Fruit fly (Drosophila melanogaster) whole organism, pupa: ENCODE data around the gene Tango2.
A peak's percentile ranks its signal among the peaks of the same experiment; 100 is the strongest.

ENCODE experiments used
- CG10348 ChIP-seq: fragments of 200-800 bp; sonication (Bioruptor generic); IDR thresholded peaks from 2 replicates; pipeline ENCODE4 v1.3.6; 2022; ENCODE audit warnings: missing biosample characterization, missing genetic modification characterization
- CG12605 ChIP-seq: fragments of 200-800 bp; sonication (Bioruptor generic); IDR thresholded peaks from 2 replicates; pipeline ENCODE4 v1.3.6; 2022; ENCODE audit warnings: missing biosample characterization, missing genetic modification characterization
- CG13204 ChIP-seq: fragments of 200-800 bp; sonication (Bioruptor generic); optimal IDR thresholded peaks from 2 replicates; lab custom pipeline; 2018; ENCODE audit warnings: missing biosample characterization, mild to moderate bottlenecking, missing genetic modification characterization, moderate library complexity
- CG14655 ChIP-seq: fragments of 200-800 bp; sonication (Bioruptor generic); optimal IDR thresholded peaks from 3 replicates; lab custom pipeline; 2017; ENCODE audit warnings: mild to moderate bottlenecking, missing biosample characterization, missing genetic modification reagents, missing genetic modification characterization
- CG15710 ChIP-seq: fragments of 200-800 bp; sonication (Bioruptor generic); optimal IDR thresholded peaks from 2 replicates; lab custom pipeline; 2018; ENCODE audit warnings: missing biosample characterization, mild to moderate bottlenecking, missing genetic modification characterization, moderate library complexity
- CG17806 ChIP-seq: fragments of 200-800 bp; sonication (Bioruptor generic); optimal IDR thresholded peaks from 2 replicates; lab custom pipeline; 2018; ENCODE audit warnings: missing biosample characterization, mild to moderate bottlenecking, missing genetic modification characterization, moderate library complexity
- CG32121 ChIP-seq: fragments of 200-800 bp; sonication (Bioruptor generic); IDR thresholded peaks from 2 replicates; pipeline ENCODE4 v1.3.6; 2022; ENCODE audit warnings: missing biosample characterization, missing genetic modification characterization
- CG34367 ChIP-seq: fragments of 200-800 bp; sonication (Bioruptor generic); optimal IDR thresholded peaks from 2 replicates; lab custom pipeline; 2018; ENCODE audit warnings: missing biosample characterization, mild to moderate bottlenecking, missing genetic modification characterization
- CG4496 ChIP-seq: fragments of 200-800 bp; sonication (Bioruptor generic); IDR thresholded peaks from 3 replicates; pipeline ENCODE4 v1.3.6; 2022; ENCODE audit warnings: missing biosample characterization, missing genetic modification characterization
- CG8159 ChIP-seq: fragments of 200-800 bp; sonication (Bioruptor generic); optimal IDR thresholded peaks from 3 replicates; lab custom pipeline; 2018; ENCODE audit warnings: missing biosample characterization, mild to moderate bottlenecking, missing genetic modification characterization, moderate library complexity
- CG8301 ChIP-seq: fragments of 200-800 bp; sonication (Bioruptor generic); optimal IDR thresholded peaks from 2 replicates; lab custom pipeline; 2018; ENCODE audit warnings: missing biosample characterization, mild to moderate bottlenecking, missing genetic modification characterization
- CG9948 ChIP-seq: fragments of 200-800 bp; sonication (Bioruptor generic); optimal IDR thresholded peaks from 2 replicates; lab custom pipeline; 2018; ENCODE audit warnings: missing biosample characterization, mild to moderate bottlenecking, missing genetic modification characterization, moderate library complexity
- D1 ChIP-seq: fragments of 200-800 bp; sonication (Bioruptor generic); optimal IDR thresholded peaks from 2 replicates; lab custom pipeline; 2018; ENCODE audit warnings: missing biosample characterization, mild to moderate bottlenecking, missing genetic modification characterization, moderate library complexity
- EcR ChIP-seq: fragments of 200-800 bp; sonication (Bioruptor generic); optimal IDR thresholded peaks from 3 replicates; lab custom pipeline; 2019; ENCODE audit warnings: missing biosample characterization, missing genetic modification characterization, mild to moderate bottlenecking, moderate library complexity, missing genetic modification reagents
- Ets98B ChIP-seq: fragments of 200-800 bp; sonication (Bioruptor generic); IDR thresholded peaks from 2 replicates; pipeline ENCODE4 v1.3.6; 2022; ENCODE audit warnings: missing biosample characterization, missing genetic modification characterization
- Pif1A ChIP-seq: fragments of 200-800 bp; sonication (Bioruptor generic); optimal IDR thresholded peaks from 3 replicates; lab custom pipeline; 2016; ENCODE audit warnings: missing biosample characterization, missing genetic modification characterization
- Pif1B ChIP-seq: fragments of 200-800 bp; sonication (Bioruptor generic); optimal IDR thresholded peaks from 3 replicates; lab custom pipeline; 2016; ENCODE audit warnings: missing biosample characterization, missing genetic modification characterization
- Snoo ChIP-seq: fragments of 200-800 bp; sonication (Bioruptor generic); optimal IDR thresholded peaks from 3 replicates; lab custom pipeline; 2017; ENCODE audit warnings: missing biosample characterization, mild to moderate bottlenecking, missing genetic modification characterization, inconsistent platforms
- fd96Ca ChIP-seq: fragments of 200-800 bp; sonication (Bioruptor generic); IDR thresholded peaks from 3 replicates; pipeline ENCODE4 v1.3.6; 2022; ENCODE audit warnings: missing biosample characterization, missing genetic modification characterization
- gl ChIP-seq: fragments of 200-800 bp; sonication (Bioruptor generic); optimal IDR thresholded peaks from 2 replicates; lab custom pipeline; 2018; ENCODE audit warnings: missing biosample characterization, mild to moderate bottlenecking, missing genetic modification characterization
- rn ChIP-seq: fragments of 200-800 bp; sonication (Bioruptor generic); IDR thresholded peaks from 2 replicates; pipeline ENCODE4 v1.3.6; 2022; ENCODE audit warnings: missing biosample characterization, missing genetic modification characterization

The Tango2 gene

dm6 chrX:13616417-13617050 lies at the start of gene Tango2, which contains the start of gene tth:
TSS of gene Tango2 (plus strand) at chrX:13616989.
TSS of gene tth (minus strand) at chrX:13616586.
- peak; percentile 71 for TF ChIP-seq CG9948 (tag; lab: Kevin White, UChicago)
- peak; percentile 87 for TF ChIP-seq CG4496 (GFP tag; lab: Robert Waterston, UW)
- 0 out of 2 replicates have a peak, but pooled peaks have one; percentile 35 for TF ChIP-seq rn (GFP tag; lab: Robert Waterston, UW)
- TF ChIP-seq CG34367 (tag; lab: Kevin White, UChicago): peak; percentile 76
- peak; percentile 68 for TF ChIP-seq CG17806
- TF ChIP-seq gl (tag; lab: Kevin White, UChicago): peak; percentile 31
- TF ChIP-seq D1 (tag; lab: Kevin White, UChicago): no peak
- peak; percentile 90 for TF ChIP-seq CG32121 (GFP tag; lab: Robert Waterston, UW)
- TF ChIP-seq Ets98B (GFP tag; lab: Robert Waterston, UW): peak; percentile 88
- TF ChIP-seq fd96Ca (GFP tag; lab: Robert Waterston, UW): peak; percentile 63; the same call in 2 of the 3 replicates
- no peak for TF ChIP-seq EcR (GFP tag; lab: Kevin White, UChicago)
- peak; percentile 76 for TF ChIP-seq CG12605
- TF ChIP-seq Pif1A (GFP tag; lab: Kevin White, UChicago): no peak
- peak; percentile 66 for TF ChIP-seq CG8301 (tag; lab: Kevin White, UChicago)
- TF ChIP-seq CG10348: 0 out of 2 replicates have a peak, but pooled peaks have one; percentile 16
- peak; percentile 81 for TF ChIP-seq CG15710 (tag; lab: Kevin White, UChicago)
- TF ChIP-seq CG14655 (GFP tag; lab: Kevin White, UChicago): no peak
- TF ChIP-seq Snoo (tag; lab: Kevin White, UChicago): peak; percentile 88
- TF ChIP-seq CG8159 (tag; lab: Kevin White, UChicago): peak; percentile 67
- TF ChIP-seq CG13204 (GFP tag; lab: Kevin White, UChicago): no peak
- peak; percentile 85 for TF ChIP-seq Pif1B

- peak; percentile 58 for TF ChIP-seq Pif1B
- no peak for TF ChIP-seq CG13204 (GFP tag; lab: Kevin White, UChicago)
- TF ChIP-seq Snoo (tag; lab: Kevin White, UChicago): peak; percentile 47
- TF ChIP-seq CG32121 (GFP tag; lab: Robert Waterston, UW): peak; percentile 34; the same call in 1 of the 2 replicates
- TF ChIP-seq CG4496 (GFP tag; lab: Robert Waterston, UW): peak; percentile 66; the same call in 2 of the 3 replicates
- TF ChIP-seq CG17806: peak; percentile 26
- TF ChIP-seq CG8159 (tag; lab: Kevin White, UChicago): peak; percentile 47
- TF ChIP-seq CG10348: no peak
- peak; percentile 40; the same call in 1 of the 2 replicates for TF ChIP-seq CG12605
- TF ChIP-seq rn (GFP tag; lab: Robert Waterston, UW): no peak
- 0 out of 3 replicates have a peak, but pooled peaks have one; percentile 13 for TF ChIP-seq fd96Ca (GFP tag; lab: Robert Waterston, UW)
- peak; percentile 33 for TF ChIP-seq CG15710 (tag; lab: Kevin White, UChicago)
- peak; percentile 33 for TF ChIP-seq CG14655 (GFP tag; lab: Kevin White, UChicago)
- TF ChIP-seq D1 (tag; lab: Kevin White, UChicago): no peak
- peak; percentile 67 for TF ChIP-seq Pif1A (GFP tag; lab: Kevin White, UChicago)
- peak; percentile 14 for TF ChIP-seq CG9948 (tag; lab: Kevin White, UChicago)
- TF ChIP-seq Ets98B (GFP tag; lab: Robert Waterston, UW): peak; percentile 25; the same call in 1 of the 2 replicates
- TF ChIP-seq CG34367 (tag; lab: Kevin White, UChicago): no peak
These were observed 48.7 kb upstream of the Tango2 start for dm6 chrX:13568127-13568526.

dm6 chrX:13568841-13569240 lies 47.9 kb upstream of the Tango2 start:
- no peak for TF ChIP-seq EcR (GFP tag; lab: Kevin White, UChicago)
- no peak for TF ChIP-seq Snoo (tag; lab: Kevin White, UChicago)
- TF ChIP-seq CG13204 (GFP tag; lab: Kevin White, UChicago): no peak
- TF ChIP-seq CG15710 (tag; lab: Kevin White, UChicago): no peak
- no peak for TF ChIP-seq Ets98B (GFP tag; lab: Robert Waterston, UW)
- no peak for TF ChIP-seq CG17806

dm6 chrX:13570255-13570654 lies 46.5 kb upstream of the Tango2 start:
- TF ChIP-seq EcR (GFP tag; lab: Kevin White, UChicago) (peak; percentile 25), rn (GFP tag; lab: Robert Waterston, UW) (no peak)

dm6 chrX:13572382-13572781 lies 44.4 kb upstream of the Tango2 start:
- TF ChIP-seq EcR (GFP tag; lab: Kevin White, UChicago) (no peak), CG4496 (GFP tag; lab: Robert Waterston, UW) (0 out of 3 replicates have a peak, but pooled peaks have one; percentile 23), CG8301 (tag; lab: Kevin White, UChicago) (peak; percentile 59), CG32121 (GFP tag; lab: Robert Waterston, UW) (peak; percentile 22; the same call in 1 of the 2 replicates), CG17806 (peak; percentile 27), CG15710 (tag; lab: Kevin White, UChicago) (peak; percentile 5), CG9948 (tag; lab: Kevin White, UChicago) (peak; percentile 40), Pif1B (peak; percentile 45), Pif1A (GFP tag; lab: Kevin White, UChicago) (peak; percentile 51), fd96Ca (GFP tag; lab: Robert Waterston, UW) (no peak), Snoo (tag; lab: Kevin White, UChicago) (peak; percentile 24), CG14655 (GFP tag; lab: Kevin White, UChicago) (peak; percentile 73), Ets98B (GFP tag; lab: Robert Waterston, UW) (peak; percentile 14; the same call in 1 of the 2 replicates), D1 (tag; lab: Kevin White, UChicago) (no peak), CG8159 (tag; lab: Kevin White, UChicago) (peak; percentile 45)
